Fruit fly (Drosophila melanogaster) whole organism, embryonic: ENCODE data around the gene CG32246.
A peak's percentile ranks its signal among the peaks of the same experiment; 100 is the strongest.

Experiments used
- Adf1 ChIP-seq: fragments of 200-800 bp; sonication (Bioruptor generic); IDR thresholded peaks from 2 replicates; pipeline ENCODE4 v1.3.6; 2022; ENCODE audit warnings: missing biosample characterization, missing genetic modification characterization
- CG10209 ChIP-seq: fragments of 200-800 bp; sonication (Bioruptor generic); optimal IDR thresholded peaks from 3 replicates; lab custom pipeline; 2017; ENCODE audit warnings: missing biosample characterization, mild to moderate bottlenecking, missing genetic modification characterization, missing genetic modification reagents
- CG10959 ChIP-seq: fragments of 200-800 bp; sonication (Bioruptor generic); IDR thresholded peaks from 2 replicates; pipeline ENCODE4 v1.3.6; 2022; ENCODE audit warnings: missing biosample characterization, missing genetic modification characterization
- CG10979 ChIP-seq: fragments of 200-800 bp; sonication (Bioruptor generic); optimal IDR thresholded peaks from 2 replicates; lab custom pipeline; 2018; ENCODE audit warnings: missing biosample characterization, mild to moderate bottlenecking, missing genetic modification characterization, moderate library complexity
- CG12071 ChIP-seq: fragments of 200-800 bp; sonication (Bioruptor generic); optimal IDR thresholded peaks from 3 replicates; lab custom pipeline; 2018; ENCODE audit warnings: missing biosample characterization, mild to moderate bottlenecking, missing genetic modification characterization
- CG12391 ChIP-seq: fragments of 200-800 bp; sonication (Bioruptor generic); optimal IDR thresholded peaks from 3 replicates; lab custom pipeline; 2018; ENCODE audit warnings: missing biosample characterization, mild to moderate bottlenecking, missing genetic modification characterization, moderate library complexity
- CG13894 ChIP-seq: fragments of 200-800 bp; sonication (Bioruptor generic); optimal IDR thresholded peaks from 3 replicates; lab custom pipeline; 2018; ENCODE audit warnings: missing biosample characterization, mild to moderate bottlenecking, missing genetic modification characterization, moderate library complexity
- CG14014 ChIP-seq: fragments of 200-800 bp; sonication (Bioruptor generic); IDR thresholded peaks from 2 replicates; pipeline ENCODE4 v1.3.6; 2022; ENCODE audit warnings: missing biosample characterization, missing genetic modification characterization
- CG15011 ChIP-seq: fragments of 200-800 bp; sonication (Bioruptor generic); optimal IDR thresholded peaks from 3 replicates; lab custom pipeline; 2018; ENCODE audit warnings: missing biosample characterization, mild to moderate bottlenecking, missing genetic modification characterization
- CG1603 ChIP-seq: fragments of 200-800 bp; sonication (Bioruptor generic); optimal IDR thresholded peaks from 2 replicates; lab custom pipeline; 2019; ENCODE audit warnings: missing biosample characterization, mild to moderate bottlenecking, missing genetic modification characterization, moderate library complexity
- CG16813 ChIP-seq: fragments of 200-800 bp; sonication (Bioruptor generic); IDR thresholded peaks from 3 replicates; pipeline ENCODE4 v1.3.6; 2022; ENCODE audit warnings: missing biosample characterization, missing genetic modification characterization; ENCODE audit not compliant: partially characterized antibody
- CG16815 ChIP-seq: fragments of 200-800 bp; sonication (Bioruptor generic); optimal IDR thresholded peaks from 3 replicates; lab custom pipeline; 2017; ENCODE audit warnings: missing biosample characterization, mild to moderate bottlenecking, missing genetic modification characterization
- CG1792 ChIP-seq: fragments of 200-800 bp; sonication (Bioruptor generic); optimal IDR thresholded peaks from 2 replicates; lab custom pipeline; 2016; ENCODE audit warnings: missing biosample characterization, missing genetic modification characterization
- CG18476 ChIP-seq: fragments of 200-800 bp; sonication (Bioruptor generic); optimal IDR thresholded peaks from 2 replicates; lab custom pipeline; 2016; ENCODE audit warnings: missing biosample characterization, mild to moderate bottlenecking, missing genetic modification characterization
- CG18764 ChIP-seq: fragments of 200-800 bp; sonication (Bioruptor generic); optimal IDR thresholded peaks from 3 replicates; lab custom pipeline; 2016; ENCODE audit warnings: missing biosample characterization, missing genetic modification characterization
- CG32532 ChIP-seq: fragments of 200-800 bp; sonication (Bioruptor generic); IDR thresholded peaks from 2 replicates; pipeline ENCODE4 v1.3.6; 2022; ENCODE audit warnings: missing biosample characterization, missing genetic modification characterization
- CG32772 ChIP-seq: fragments of 200-800 bp; sonication (Bioruptor generic); IDR thresholded peaks from 2 replicates; pipeline ENCODE4 v1.3.6; 2022; ENCODE audit warnings: missing biosample characterization, missing genetic modification characterization
- CG4730 ChIP-seq: fragments of 200-800 bp; sonication (Bioruptor generic); IDR thresholded peaks from 2 replicates; pipeline ENCODE4 v1.3.6; 2022; ENCODE audit warnings: missing biosample characterization, missing genetic modification characterization
- CG6254 ChIP-seq: fragments of 200-800 bp; sonication (Bioruptor generic); optimal IDR thresholded peaks from 3 replicates; lab custom pipeline; 2017; ENCODE audit warnings: mild to moderate bottlenecking, missing biosample characterization, missing genetic modification reagents, missing genetic modification characterization
- CG7357 ChIP-seq: fragments of 200-800 bp; sonication (Bioruptor generic); IDR thresholded peaks from 3 replicates; pipeline ENCODE4 v1.3.6; 2022; ENCODE audit warnings: missing biosample characterization, missing genetic modification characterization
- CG8359 ChIP-seq: fragments of 200-800 bp; sonication (Bioruptor generic); optimal IDR thresholded peaks from 2 replicates; lab custom pipeline; 2017; ENCODE audit warnings: missing biosample characterization, mild to moderate bottlenecking, missing genetic modification characterization, borderline replicate concordance
- CG9727 ChIP-seq: fragments of 200-800 bp; sonication (Bioruptor generic); optimal IDR thresholded peaks from 3 replicates; lab custom pipeline; 2017; ENCODE audit warnings: missing biosample characterization, mild to moderate bottlenecking, missing genetic modification characterization
- Doc3 ChIP-seq: fragments of 200-800 bp; sonication (Bioruptor generic); IDR thresholded peaks from 3 replicates; pipeline ENCODE4 v1.3.6; 2022; ENCODE audit warnings: missing biosample characterization, missing genetic modification characterization; ENCODE audit not compliant: partially characterized antibody
- GATAe ChIP-seq: fragments of 200-800 bp; sonication (Bioruptor generic); conservative IDR thresholded peaks from 2 replicates; pipeline ENCODE4 v1.3.6; 2022; ENCODE audit warnings: missing biosample characterization, missing genetic modification characterization
- Gug ChIP-seq: fragments of 200-800 bp; sonication (Bioruptor generic); IDR thresholded peaks from 4 replicates; pipeline ENCODE4 v1.3.6; 2022; ENCODE audit warnings: missing biosample characterization, missing genetic modification characterization
- Hand ChIP-seq: fragments of 200-800 bp; sonication (Bioruptor generic); optimal IDR thresholded peaks from 2 replicates; lab custom pipeline; 2017; ENCODE audit warnings: mild to moderate bottlenecking, missing biosample characterization, missing genetic modification reagents, missing genetic modification characterization
- Hmx ChIP-seq: fragments of 200-800 bp; sonication (Bioruptor generic); optimal IDR thresholded peaks from 2 replicates; lab custom pipeline; 2016; ENCODE audit warnings: missing biosample characterization, missing genetic modification characterization
- NK7.1 ChIP-seq: fragments of 200-800 bp; sonication (Bioruptor generic); optimal IDR thresholded peaks from 3 replicates; lab custom pipeline; 2016; ENCODE audit warnings: missing biosample characterization, missing genetic modification characterization
- Nf-YA ChIP-seq: fragments of 200-800 bp; sonication (Bioruptor generic); IDR thresholded peaks from 2 replicates; pipeline ENCODE4 v1.3.6; 2022; ENCODE audit warnings: missing biosample characterization, missing genetic modification characterization
- Oli ChIP-seq: fragments of 200-800 bp; sonication (Bioruptor generic); optimal IDR thresholded peaks from 2 replicates; lab custom pipeline; 2018; ENCODE audit warnings: missing biosample characterization, mild to moderate bottlenecking, missing genetic modification characterization, moderate library complexity
- Rx ChIP-seq: fragments of 200-800 bp; sonication (Bioruptor generic); IDR thresholded peaks from 2 replicates; pipeline ENCODE4 v1.3.6; 2022; ENCODE audit warnings: missing biosample characterization, missing genetic modification characterization
- Sox102F ChIP-seq: fragments of 200-800 bp; sonication (Bioruptor generic); optimal IDR thresholded peaks from 2 replicates; lab custom pipeline; 2018; ENCODE audit warnings: missing biosample characterization, mild to moderate bottlenecking, missing genetic modification characterization, moderate library complexity
- Spps ChIP-seq: fragments of 200-800 bp; sonication (Bioruptor generic); optimal IDR thresholded peaks from 2 replicates; lab custom pipeline; 2018; ENCODE audit warnings: missing biosample characterization, mild to moderate bottlenecking, missing genetic modification characterization
- Sry-β ChIP-seq: fragments of 200-800 bp; sonication (Bioruptor generic); optimal IDR thresholded peaks from 2 replicates; lab custom pipeline; 2018; ENCODE audit warnings: missing biosample characterization, mild to moderate bottlenecking, missing genetic modification characterization, moderate library complexity
- ac ChIP-seq: fragments of 200-800 bp; sonication (Bioruptor generic); optimal IDR thresholded peaks from 3 replicates; lab custom pipeline; 2017; ENCODE audit warnings: missing biosample characterization, mild to moderate bottlenecking, missing genetic modification characterization
- az2 ChIP-seq: fragments of 200-800 bp; sonication (Bioruptor generic); optimal IDR thresholded peaks from 3 replicates; lab custom pipeline; 2016; ENCODE audit warnings: missing biosample characterization, missing genetic modification characterization
- cas ChIP-seq: fragments of 200-800 bp; sonication (Bioruptor generic); IDR thresholded peaks from 2 replicates; pipeline ENCODE4 v1.3.6; 2022; ENCODE audit warnings: missing biosample characterization, missing genetic modification characterization
- cg ChIP-seq: fragments of 200-800 bp; sonication (Bioruptor generic); optimal IDR thresholded peaks from 3 replicates; lab custom pipeline; 2019; ENCODE audit warnings: missing biosample characterization, mild to moderate bottlenecking, missing genetic modification characterization, moderate library complexity
- crp ChIP-seq, 2 experiments: fragments of 200-800 bp; sonication (Bioruptor generic); optimal IDR thresholded peaks; 2 replicates in 1 of 2; 3 replicates in 1 of 2; lab custom pipeline; 2017; ENCODE audit warnings: missing biosample characterization in 2 of 2, missing genetic modification characterization in 2 of 2, mild to moderate bottlenecking in 1 of 2, moderate library complexity in 1 of 2
- en ChIP-seq: fragments of 200-800 bp; sonication (Bioruptor generic); optimal IDR thresholded peaks from 2 replicates; lab custom pipeline; 2016; ENCODE audit warnings: missing biosample characterization, missing genetic modification characterization
- ewg ChIP-seq: fragments of 200-800 bp; sonication (Bioruptor generic); optimal IDR thresholded peaks from 3 replicates; lab custom pipeline; 2017; ENCODE audit warnings: mild to moderate bottlenecking, missing biosample characterization, missing genetic modification reagents, missing genetic modification characterization
- gfzf ChIP-seq: fragments of 200-800 bp; sonication (Bioruptor generic); optimal IDR thresholded peaks from 2 replicates; lab custom pipeline; 2016; ENCODE audit warnings: missing biosample characterization, mild to moderate bottlenecking, missing genetic modification characterization, moderate library complexity
- ind ChIP-seq: fragments of 200-800 bp; sonication (Bioruptor generic); optimal IDR thresholded peaks from 3 replicates; lab custom pipeline; 2016; ENCODE audit warnings: missing biosample characterization, missing genetic modification characterization
- mam ChIP-seq: fragments of 200-800 bp; sonication (Bioruptor generic); optimal IDR thresholded peaks from 3 replicates; lab custom pipeline; 2016; ENCODE audit warnings: missing biosample characterization, missing genetic modification characterization
- nmo ChIP-seq: fragments of 200-800 bp; sonication (Bioruptor generic); optimal IDR thresholded peaks from 2 replicates; lab custom pipeline; 2018; ENCODE audit warnings: missing biosample characterization, mild to moderate bottlenecking, missing genetic modification characterization, moderate library complexity
- ranshi ChIP-seq: fragments of 200-800 bp; sonication (Bioruptor generic); IDR thresholded peaks from 2 replicates; pipeline ENCODE4 v1.3.6; 2022; ENCODE audit warnings: missing biosample characterization, missing genetic modification characterization
- slbo ChIP-seq: fragments of 200-800 bp; sonication (Bioruptor generic); IDR thresholded peaks from 2 replicates; pipeline ENCODE4 v1.3.6; 2022; ENCODE audit warnings: missing biosample characterization, missing genetic modification characterization
- unpg ChIP-seq: fragments of 200-800 bp; sonication (Bioruptor generic); optimal IDR thresholded peaks from 3 replicates; lab custom pipeline; 2018; ENCODE audit warnings: missing biosample characterization, mild to moderate bottlenecking, missing genetic modification characterization, moderate library complexity
- zen2 ChIP-seq: fragments of 200-800 bp; sonication (Bioruptor generic); IDR thresholded peaks from 3 replicates; pipeline ENCODE4 v1.3.6; 2022; ENCODE audit warnings: missing biosample characterization, missing genetic modification characterization; ENCODE audit not compliant: partially characterized antibody
- zf30C ChIP-seq: fragments of 200-800 bp; sonication (Bioruptor generic); optimal IDR thresholded peaks from 3 replicates; lab custom pipeline; 2018; ENCODE audit warnings: missing biosample characterization, mild to moderate bottlenecking, missing genetic modification characterization

CG32246 gene

dm6 chr3L:4607653-4608052 is 13.4 kb upstream of the CG32246 start (continued):
- TF ChIP-seq CG32772 (GFP tag; lab: Robert Waterston, UW) (peak; percentile 71), CG12071 (GFP tag; lab: Kevin White, UChicago) (no peak), CG6254 (GFP tag; lab: Kevin White, UChicago) (peak; percentile 48), Hmx (no peak), Spps (tag; lab: Kevin White, UChicago) (peak; percentile 24), CG9727 (no peak), CG18764 (GFP tag; lab: Kevin White, UChicago) (peak; percentile 25), CG14014 (GFP tag; lab: Robert Waterston, UW) (no peak), Hand (no peak), unpg (GFP tag; lab: Kevin White, UChicago) (peak; percentile 9), Gug (GFP tag; lab: Robert Waterston, UW) (peak; percentile 44; the same call in 1 of the 4 replicates), CG15011 (GFP tag; lab: Kevin White, UChicago) (no peak), CG10979 (tag; lab: Kevin White, UChicago) (peak; percentile 78), cg (no peak), NK7.1 (GFP tag; lab: Kevin White, UChicago) (no peak), zf30C (no peak), CG7357 (peak; percentile 50; the same call in 1 of the 3 replicates), slbo (GFP tag; lab: Robert Waterston, UW) (no peak), CG12391 (tag; lab: Kevin White, UChicago) (peak; percentile 25), Rx (GFP tag; lab: Robert Waterston, UW) (peak; percentile 45; the same call in 1 of the 2 replicates), mam (GFP tag; lab: Kevin White, UChicago) (peak; percentile 17), CG32532 (GFP tag; lab: Robert Waterston, UW) (no peak), CG10209 (GFP tag; lab: Kevin White, UChicago) (no peak), CG1792 (GFP tag; lab: Kevin White, UChicago) (no peak), Sry-β (GFP tag; lab: Kevin White, UChicago) (no peak), crp (GFP tag; optimal IDR thresholded peaks at IDR 0.05; lab: Kevin White, UChicago) (no peak), GATAe (GFP tag; lab: Robert Waterston, UW) (no peak), CG16815 (GFP tag; lab: Kevin White, UChicago) (peak; percentile 12), CG13894 (tag; lab: Kevin White, UChicago) (no peak), CG1603 (tag; lab: Kevin White, UChicago) (peak; percentile 41), CG8359 (GFP tag; lab: Kevin White, UChicago) (no peak), Sox102F (GFP tag; lab: Kevin White, UChicago) (peak; percentile 74), ind (GFP tag; lab: Kevin White, UChicago) (peak; percentile 57), CG18476 (GFP tag; lab: Kevin White, UChicago) (no peak), Adf1 (GFP tag; lab: Robert Waterston, UW) (no peak), cas (GFP tag; lab: Robert Waterston, UW) (no peak), zen2 (GFP tag; lab: Robert Waterston, UW) (no peak), Oli (tag; lab: Kevin White, UChicago) (peak; percentile 56), Doc3 (GFP tag; lab: Robert Waterston, UW) (no peak), CG10959 (GFP tag; lab: Robert Waterston, UW) (peak; percentile 73), gfzf (GFP tag; lab: Kevin White, UChicago) (no peak), ranshi (GFP tag; lab: Robert Waterston, UW) (peak; percentile 43; the same call in 1 of the 2 replicates), ac (GFP tag; lab: Kevin White, UChicago) (no peak), nmo (GFP tag; lab: Kevin White, UChicago) (peak; percentile 53), Nf-YA (GFP tag; lab: Robert Waterston, UW) (peak; percentile 52; the same call in 1 of the 2 replicates), ewg (GFP tag; lab: Kevin White, UChicago) (peak; percentile 36), CG4730 (peak; percentile 74), CG16813 (GFP tag; lab: Robert Waterston, UW) (no peak), en (GFP tag; lab: Kevin White, UChicago) (no peak), az2 (GFP tag; lab: Kevin White, UChicago) (peak; percentile 52)
